Worm (Caenorhabditis elegans): ENCODE data around the gene tmem-218.
"Not testable (repeated sequence)": the region's sequence is repeated elsewhere in the genome, so short reads cannot be mapped to it uniquely, and the experiment has no call there.

Gene tmem-218

ce11 chrX:17649380-17649779, at the start of gene tmem-218:
tmem-218 (plus strand) TSS chrX:17649680.
- not testable (repeated sequence) for TF ChIP-seq dsc-1 (tag; optimal IDR thresholded peaks at IDR 0.05); fkh-8 (tag; optimal IDR thresholded peaks at IDR 0.05); ces-1 (GFP tag; optimal IDR thresholded peaks at IDR 0.05)

ce11 chrX:17600139-17600538, 49.3 kb upstream of the tmem-218 start, which contains the start of gene lec-9:
lec-9 (plus strand) TSS chrX:17600487.
- no peak for TF ChIP-seq hlh-17 (GFP tag; optimal IDR thresholded peaks at IDR 0.05; ENCODE audit: borderline replicate concordance)
- no peak for TF ChIP-seq ama-1 (optimal IDR thresholded peaks at IDR 0.05)
- TF ChIP-seq unc-130 (tag; optimal IDR thresholded peaks at IDR 0.05): no peak
- TF ChIP-seq nhr-90 (tag; optimal IDR thresholded peaks at IDR 0.05; ENCODE audit: poor library complexity): peak; percentile 12
- TF ChIP-seq hpl-2 (GFP tag; optimal IDR thresholded peaks at IDR 0.05): no peak
- no peak for TF ChIP-seq unc-98 (GFP tag; IDR thresholded peaks at IDR 0.05)
- TF ChIP-seq Y116A8C.19 (tag; optimal IDR thresholded peaks at IDR 0.05; ENCODE audit: borderline replicate concordance): no peak
- TF ChIP-seq nhr-237 (tag; optimal IDR thresholded peaks at IDR 0.05): no peak
- TF ChIP-seq blmp-1 (tag; optimal IDR thresholded peaks at IDR 0.05): peak; percentile 43
- peak; percentile 57 for TF ChIP-seq pax-3 (tag; optimal IDR thresholded peaks at IDR 0.05)
- no peak for TF ChIP-seq mab-9 (GFP tag; IDR thresholded peaks at IDR 0.05)
- TF ChIP-seq ceh-63 (GFP tag; optimal IDR thresholded peaks at IDR 0.05): no peak
- peak in 1 of 2 experiments; percentile 58 for TF ChIP-seq lin-35 (GFP tag; optimal IDR thresholded peaks at IDR 0.05)
- no peak for TF ChIP-seq aha-1 (tag; optimal IDR thresholded peaks at IDR 0.05)
- TF ChIP-seq elt-2 (tag; optimal IDR thresholded peaks at IDR 0.05): peak; percentile 97
- peak; percentile 18 for TF ChIP-seq lin-14 (GFP tag; optimal IDR thresholded peaks at IDR 0.05)
- TF ChIP-seq nhr-77 (tag; optimal IDR thresholded peaks at IDR 0.05): no peak
- TF ChIP-seq isw-1 (GFP tag; IDR thresholded peaks at IDR 0.05): no peak
- TF ChIP-seq unc-86 (tag; optimal IDR thresholded peaks at IDR 0.05): no peak
- no peak for TF ChIP-seq ceh-82 (tag; optimal IDR thresholded peaks at IDR 0.05)
- TF ChIP-seq xbp-1 (tag; optimal IDR thresholded peaks at IDR 0.05): no peak
- TF ChIP-seq nhr-71 (tag; optimal IDR thresholded peaks at IDR 0.05): peak; percentile 30
- TF ChIP-seq nhr-85 (tag): no peak
- TF ChIP-seq fos-1 (tag; optimal IDR thresholded peaks at IDR 0.05): no peak
- TF ChIP-seq mep-1 (tag; optimal IDR thresholded peaks at IDR 0.05): no peak
- no peak for TF ChIP-seq ets-5 (GFP tag; IDR thresholded peaks at IDR 0.05)
- TF ChIP-seq nhr-20 (tag; optimal IDR thresholded peaks at IDR 0.05): peak; percentile 34
- no peak for TF ChIP-seq fkh-8 (tag; optimal IDR thresholded peaks at IDR 0.05)
- no peak for TF ChIP-seq lin-13 (GFP tag; optimal IDR thresholded peaks at IDR 0.05)
- no peak for TF ChIP-seq fkh-4 (tag; optimal IDR thresholded peaks at IDR 0.05; ENCODE audit: borderline replicate concordance)
- no peak for TF ChIP-seq pag-3 (tag; optimal IDR thresholded peaks at IDR 0.05; ENCODE audit: borderline replicate concordance, insufficient read depth)
- TF ChIP-seq nhr-19 (GFP tag; conservative IDR thresholded peaks at IDR 0.05): no peak

ce11 chrX:17601345-17601744, 48.1 kb upstream of the tmem-218 start:
- TF ChIP-seq efl-1 (optimal IDR thresholded peaks at IDR 0.05): no peak
- TF ChIP-seq efl-1 (GFP tag; optimal IDR thresholded peaks at IDR 0.05 in 1 of 2): peak in 1 of 2 experiments; percentile 60
- TF ChIP-seq pqm-1 (tag; optimal IDR thresholded peaks at IDR 0.05): peak; percentile 57
- TF ChIP-seq tlp-1 (tag; optimal IDR thresholded peaks at IDR 0.05): peak; percentile 46
- TF ChIP-seq dpl-1 (GFP tag; optimal IDR thresholded peaks at IDR 0.05): no peak
- peak; percentile 74 for TF ChIP-seq elt-2 (tag; optimal IDR thresholded peaks at IDR 0.05)
- TF ChIP-seq nhr-71 (tag; optimal IDR thresholded peaks at IDR 0.05): peak; percentile 1
- TF ChIP-seq irx-1 (tag; optimal IDR thresholded peaks at IDR 0.05): no peak
- no peak for TF ChIP-seq nhr-76 (tag; optimal IDR thresholded peaks at IDR 0.05)
- no peak for TF ChIP-seq blmp-1 (tag; optimal IDR thresholded peaks at IDR 0.05)
- TF ChIP-seq lin-13 (GFP tag; optimal IDR thresholded peaks at IDR 0.05): no peak
- peak in 1 of 2 experiments; percentile 13 for TF ChIP-seq lin-35 (GFP tag; optimal IDR thresholded peaks at IDR 0.05)
- TF ChIP-seq alr-1 (tag; optimal IDR thresholded peaks at IDR 0.05; ENCODE audit: borderline replicate concordance): no peak
- no peak for TF ChIP-seq nhr-84 (tag; optimal IDR thresholded peaks at IDR 0.05)

All from whole organism, L1 larva.